Worm (Caenorhabditis elegans) whole organism, late embryonic: Measurements from ENCODE around the gene hlh-27.

Experiments
- F13H6.1 ChIP-seq: sonication (generic microtip); optimal IDR thresholded peaks from 2 replicates; lab custom pipeline; 2016; ENCODE audit warnings: missing genetic modification characterization, missing compliant biosample characterization
- ceh-14 ChIP-seq: sonication (generic microtip); optimal IDR thresholded peaks from 2 replicates; lab custom pipeline; 2016; ENCODE audit warnings: missing genotype, missing genetic modification characterization, missing compliant biosample characterization
- ceh-30 ChIP-seq: fragments of 150-350 bp; optimal IDR thresholded peaks from 2 replicates; lab custom pipeline; 2014; ENCODE audit warnings: missing biosample characterization, missing genetic modification characterization
- ceh-34 ChIP-seq: sonication (generic microtip); optimal IDR thresholded peaks from 2 replicates; lab custom pipeline; 2016; ENCODE audit warnings: mild to moderate bottlenecking, missing genetic modification characterization, missing compliant biosample characterization
- ets-4 ChIP-seq: sonication (generic microtip); optimal IDR thresholded peaks from 2 replicates; lab custom pipeline; 2016; ENCODE audit warnings: missing genetic modification characterization, missing compliant biosample characterization
- hlh-8 ChIP-seq: sonication (generic microtip); optimal IDR thresholded peaks from 2 replicates; lab custom pipeline; 2016; ENCODE audit warnings: missing genotype, missing genetic modification characterization, missing compliant biosample characterization
- mec-3 ChIP-seq: sonication (generic microtip); optimal IDR thresholded peaks from 2 replicates; lab custom pipeline; 2016; ENCODE audit warnings: borderline replicate concordance, missing genetic modification characterization, missing compliant biosample characterization
- nhr-11 ChIP-seq: fragments of 150-350 bp; optimal IDR thresholded peaks from 2 replicates; lab custom pipeline; 2014; ENCODE audit warnings: missing biosample characterization, missing genetic modification characterization
- pqm-1 ChIP-seq: sonication (generic microtip); optimal IDR thresholded peaks from 2 replicates; lab custom pipeline; 2016; ENCODE audit warnings: missing genetic modification characterization, missing compliant biosample characterization
- ref-2 ChIP-seq: sonication (generic microtip); optimal IDR thresholded peaks from 2 replicates; lab custom pipeline; 2016; ENCODE audit warnings: missing genetic modification characterization, missing compliant biosample characterization
- sdc-2 ChIP-seq: sonication (generic microtip); optimal IDR thresholded peaks from 2 replicates; lab custom pipeline; 2016; ENCODE audit warnings: missing genotype, missing genetic modification characterization, missing compliant biosample characterization
- sox-4 ChIP-seq: sonication (generic microtip); optimal IDR thresholded peaks from 2 replicates; lab custom pipeline; 2017; ENCODE audit warnings: mild to moderate bottlenecking, missing genetic modification characterization, inconsistent platforms, missing compliant biosample characterization
- tbx-2 ChIP-seq: sonication (generic microtip); optimal IDR thresholded peaks from 2 replicates; lab custom pipeline; 2016; ENCODE audit warnings: missing genetic modification characterization, missing compliant biosample characterization
- zip-5 ChIP-seq: sonication (generic microtip); optimal IDR thresholded peaks from 2 replicates; lab custom pipeline; 2016; ENCODE audit warnings: missing genetic modification characterization, missing compliant biosample characterization

DNA sequence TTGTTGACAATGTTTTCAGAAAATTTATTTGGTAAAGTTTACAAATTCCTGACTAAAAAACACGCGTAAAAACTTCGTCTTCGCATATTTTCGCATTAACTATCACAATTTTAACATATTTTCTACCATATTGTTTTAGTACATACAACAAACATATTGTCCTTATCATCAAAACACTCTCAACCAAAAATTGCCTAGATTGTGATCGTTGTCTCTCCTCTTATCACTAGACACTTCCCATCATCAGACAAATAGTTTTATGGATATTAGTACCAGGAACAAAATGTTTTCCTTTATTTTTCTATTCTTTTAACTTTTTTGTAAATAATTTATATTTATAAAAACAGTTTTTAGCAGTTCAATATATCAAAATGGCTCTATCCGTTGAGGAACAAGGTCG lies 21.4 kb upstream of the hlh-27 start, which contains the start of gene C17C3.3:
- TF ChIP-seq nhr-11 (tag; lab: Kevin White, UChicago) (no peak), ets-4 (tag; lab: Kevin White, UChicago) (no peak), ref-2 (no peak), zip-5 (tag; lab: Kevin White, UChicago) (no peak), tbx-2 (tag; lab: Kevin White, UChicago) (no peak), ceh-14 (no peak), mec-3 (no peak), ceh-30 (tag; lab: Kevin White, UChicago) (no peak), sox-4 (tag; lab: Kevin White, UChicago) (no peak), F13H6.1 (no peak), pqm-1 (tag; lab: Kevin White, UChicago) (no peak), ceh-34 (tag; lab: Kevin White, UChicago) (no peak), hlh-8 (tag; lab: Kevin White, UChicago) (no peak), sdc-2 (tag; lab: Kevin White, UChicago) (no peak)
